Fruit fly (Drosophila melanogaster): ENCODE results near the gene CG5388.

CG5388 gene

DNA sequence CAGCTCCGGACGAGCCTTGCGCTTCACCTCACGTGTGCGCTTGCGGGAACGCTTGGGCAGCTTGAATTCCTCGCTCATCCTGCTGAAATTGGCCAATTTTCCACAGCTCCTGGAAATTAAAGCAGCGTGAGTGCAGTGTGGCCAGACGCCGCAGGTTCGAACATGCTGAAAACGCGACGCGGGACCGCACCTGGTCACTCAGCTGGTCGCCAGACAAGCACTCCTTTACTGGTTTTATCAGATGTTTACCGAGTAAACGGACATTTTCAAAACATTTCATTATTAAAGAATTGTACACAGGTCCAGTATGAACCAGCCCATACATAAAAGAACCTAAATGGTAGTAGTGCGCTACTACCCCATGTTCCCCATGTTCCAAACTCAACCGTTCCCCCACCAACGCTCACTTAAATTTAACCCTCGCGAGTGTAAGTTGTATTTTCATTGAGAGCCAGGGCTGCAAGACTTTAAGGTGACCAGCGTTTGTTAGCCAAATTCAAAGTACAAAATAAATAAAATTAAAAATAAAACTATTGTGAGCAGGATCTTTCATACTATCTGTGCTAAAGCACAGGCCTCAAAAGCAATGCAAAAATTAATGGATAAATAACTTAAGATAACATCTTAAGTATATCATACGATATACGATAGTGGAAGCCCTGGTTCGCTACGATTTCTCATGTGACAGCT lies 22.3 kb upstream of the CG5388 start, which contains the start of the genes JMJD6, CG7071 and Muted (continued):
- TF ChIP-seq salr (GFP tag; optimal IDR thresholded peaks at IDR 0.05), result peak; percentile 67 to 72
- TF ChIP-seq fd85E (GFP tag; optimal IDR thresholded peaks at IDR 0.05), result peak; percentile 59
- peak; percentile 86 for TF ChIP-seq CG6792 (GFP tag; optimal IDR thresholded peaks at IDR 0.05)
- TF ChIP-seq CG3919 (GFP tag; optimal IDR thresholded peaks at IDR 0.05), result peak; percentile 88
- TF ChIP-seq Sox15 (GFP tag; optimal IDR thresholded peaks at IDR 0.05), result peak; percentile 83
- TF ChIP-seq Hr38 (GFP tag; optimal IDR thresholded peaks at IDR 0.05), result no peak
- TF ChIP-seq CG6808 (GFP tag; optimal IDR thresholded peaks at IDR 0.05), result peak; percentile 74
- peak; percentile 57 for TF ChIP-seq dsx (GFP tag; optimal IDR thresholded peaks at IDR 0.05; ENCODE audit: poor library complexity, severe bottlenecking)
- TF ChIP-seq CG8632 (GFP tag; optimal IDR thresholded peaks at IDR 0.05), result peak; percentile 75

dm6 chr3R:22358810-22359209 lies 18.7 kb upstream of the CG5388 start:
- TF ChIP-seq pdm3 (GFP tag; optimal IDR thresholded peaks at IDR 0.05) (peak; percentile 90), Eip75B (GFP tag; optimal IDR thresholded peaks at IDR 0.05) (peak; percentile 75), CG11762 (GFP tag; optimal IDR thresholded peaks at IDR 0.05; ENCODE audit: insufficient read depth) (peak; percentile 78), Blimp-1 (GFP tag; optimal IDR thresholded peaks at IDR 0.05) (no peak), CG6276 (GFP tag; optimal IDR thresholded peaks at IDR 0.05) (peak; percentile 82), Hr39 (GFP tag; optimal IDR thresholded peaks at IDR 0.05) (peak; percentile 80), CG8632 (GFP tag; optimal IDR thresholded peaks at IDR 0.05) (peak; percentile 79), Gug (GFP tag; IDR thresholded peaks at IDR 0.05) (peak; percentile 90), fd59A (GFP tag; optimal IDR thresholded peaks at IDR 0.05) (peak; percentile 53), CG6854 (GFP tag; optimal IDR thresholded peaks at IDR 0.05) (no peak), CG11294 (GFP tag; IDR thresholded peaks at IDR 0.05) (peak; percentile 84), topi (GFP tag; optimal IDR thresholded peaks at IDR 0.05) (peak; percentile 80), fd85E (GFP tag; optimal IDR thresholded peaks at IDR 0.05) (peak; percentile 20), Ets96B (tag; optimal IDR thresholded peaks at IDR 0.05) (peak; percentile 84), salr (GFP tag; optimal IDR thresholded peaks at IDR 0.05) (peak; percentile 69 to 74), fkh (GFP tag; optimal IDR thresholded peaks at IDR 0.05) (peak; percentile 72), eg (GFP tag; IDR thresholded peaks at IDR 0.05) (peak; percentile 94), achi (GFP tag; optimal IDR thresholded peaks at IDR 0.05) (peak; percentile 79), dac (GFP tag; optimal IDR thresholded peaks at IDR 0.05) (no peak), CG6808 (GFP tag; optimal IDR thresholded peaks at IDR 0.05) (peak; percentile 72), CG1621 (tag; optimal IDR thresholded peaks at IDR 0.05) (peak; percentile 82), CG9139 (GFP tag; optimal IDR thresholded peaks at IDR 0.05) (no peak), CG6792 (GFP tag; optimal IDR thresholded peaks at IDR 0.05) (peak; percentile 79), Eip78C (GFP tag) (peak; percentile 97), acj6 (GFP tag; optimal IDR thresholded peaks at IDR 0.05) (peak; percentile 86), CG6163 (GFP tag; IDR thresholded peaks at IDR 0.05) (peak; percentile 87), Sox15 (GFP tag; optimal IDR thresholded peaks at IDR 0.05) (peak; percentile 71), Eip93F (GFP tag; optimal IDR thresholded peaks at IDR 0.05) (no peak), dsx (GFP tag; optimal IDR thresholded peaks at IDR 0.05; ENCODE audit: poor library complexity, severe bottlenecking) (peak; percentile 76), spab (GFP tag; optimal IDR thresholded peaks at IDR 0.05) (peak; percentile 78), Hr38 (GFP tag; optimal IDR thresholded peaks at IDR 0.05) (no peak), svp (GFP tag) (peak; percentile 96), Lpt (GFP tag; optimal IDR thresholded peaks at IDR 0.05) (peak; percentile 70), cyc (GFP tag; optimal IDR thresholded peaks at IDR 0.05) (peak; percentile 64), lz (GFP tag; optimal IDR thresholded peaks at IDR 0.05) (peak; percentile 62), CG32006 (GFP tag; optimal IDR thresholded peaks at IDR 0.05) (peak; percentile 84), CG7368 (GFP tag; optimal IDR thresholded peaks at IDR 0.05) (peak; percentile 81), vri (GFP tag; optimal IDR thresholded peaks at IDR 0.05) (peak; percentile 82), CG11902 (GFP tag; optimal IDR thresholded peaks at IDR 0.05) (peak; percentile 63), Sox14 (GFP tag; optimal IDR thresholded peaks at IDR 0.05) (peak; percentile 87), ss (GFP tag; optimal IDR thresholded peaks at IDR 0.05) (peak; percentile 34 to 68), Sox102F (GFP tag; optimal IDR thresholded peaks at IDR 0.05) (peak; percentile 77), Hr4 (GFP tag; optimal IDR thresholded peaks at IDR 0.05) (peak; percentile 89), CG34406 (GFP tag; optimal IDR thresholded peaks at IDR 0.05) (peak; percentile 76), esn (GFP tag; optimal IDR thresholded peaks at IDR 0.05) (peak; percentile 79), CG16779 (tag; optimal IDR thresholded peaks at IDR 0.05) (peak; percentile 36)

Data from whole organism, prepupa.